Fruit fly (Drosophila melanogaster): ENCODE measurements around the gene Tim13.

- TF ChIP-seq psq (optimal IDR thresholded peaks at IDR 0.05), result no peak
- TF ChIP-seq h (optimal IDR thresholded peaks at IDR 0.05), result no peak
- no peak for TF ChIP-seq insv (optimal IDR thresholded peaks at IDR 0.05)
These were observed 47.6 kb upstream of the Tim13 start, which contains the start of the genes CG11597 and CG5946 for dm6 chr3L:11821723-11822445.

All from Kc167 (cell line).